Worm (Caenorhabditis elegans): ENCODE measurements around the gene nstp-9.

DNA sequence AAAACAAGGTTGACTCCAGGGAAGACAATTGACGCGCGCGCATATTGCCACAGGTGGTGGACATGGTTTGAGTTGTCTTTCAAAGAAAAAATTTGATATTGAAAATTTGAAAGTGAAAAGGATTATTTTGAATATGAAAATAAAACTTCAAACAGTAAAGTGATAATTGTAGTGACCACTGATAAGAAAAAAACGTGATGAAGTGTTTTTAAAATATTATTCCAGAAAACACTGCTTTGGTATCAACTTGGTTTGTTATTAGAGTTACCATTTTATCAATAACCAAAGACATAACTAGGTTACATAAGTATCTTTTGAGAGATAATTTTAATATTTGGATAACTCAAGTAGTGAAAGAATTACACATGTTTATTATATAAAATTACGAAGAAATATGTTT, 3.3 kb downstream of the nstp-9 start:
- TF ChIP-seq med-1 (GFP tag; optimal IDR thresholded peaks at IDR 0.05; ENCODE audit: insufficient read depth) (no peak), ztf-29 (GFP tag; IDR thresholded peaks at IDR 0.05) (no peak), T22C8.4 (GFP tag; IDR thresholded peaks at IDR 0.05) (no peak), cog-1 (tag; optimal IDR thresholded peaks at IDR 0.05) (no peak)

Measured in whole organism, midembryonic.